Fruit fly (Drosophila melanogaster) whole organism, embryonic: ENCODE measurements around the gene Cp7Fa.
A peak's percentile ranks its signal among the peaks of the same experiment; 100 is the strongest.

Source experiments
- Bteb2 ChIP-seq: fragments of 200-800 bp; sonication (Bioruptor generic); optimal IDR thresholded peaks from 2 replicates; lab custom pipeline; 2016; ENCODE audit warnings: missing biosample characterization, missing genetic modification characterization
- CG10267 ChIP-seq: fragments of 200-800 bp; sonication (Bioruptor generic); optimal IDR thresholded peaks from 2 replicates; lab custom pipeline; 2018; ENCODE audit warnings: missing biosample characterization, mild to moderate bottlenecking, missing genetic modification characterization, moderate library complexity
- CG12659 ChIP-seq: fragments of 200-800 bp; sonication (Bioruptor generic); optimal IDR thresholded peaks from 3 replicates; lab custom pipeline; 2017; ENCODE audit warnings: mild to moderate bottlenecking, missing biosample characterization, missing genetic modification reagents, missing genetic modification characterization
- CG12769 ChIP-seq: fragments of 200-800 bp; sonication (Bioruptor generic); optimal IDR thresholded peaks from 2 replicates; lab custom pipeline; 2019; ENCODE audit warnings: missing biosample characterization, mild to moderate bottlenecking, missing genetic modification characterization, moderate library complexity
- CG13894 ChIP-seq: fragments of 200-800 bp; sonication (Bioruptor generic); optimal IDR thresholded peaks from 3 replicates; lab custom pipeline; 2018; ENCODE audit warnings: missing biosample characterization, mild to moderate bottlenecking, missing genetic modification characterization, moderate library complexity
- CG15269 ChIP-seq: fragments of 200-800 bp; sonication (Bioruptor generic); optimal IDR thresholded peaks from 2 replicates; lab custom pipeline; 2018; ENCODE audit warnings: missing biosample characterization, mild to moderate bottlenecking, missing genetic modification characterization, moderate library complexity
- CG16779 ChIP-seq: fragments of 200-800 bp; sonication (Bioruptor generic); IDR thresholded peaks from 2 replicates; pipeline ENCODE4 v1.3.6; 2022; ENCODE audit warnings: missing biosample characterization, missing genetic modification characterization
- CG18599 ChIP-seq: fragments of 200-800 bp; sonication (Bioruptor generic); optimal IDR thresholded peaks from 3 replicates; lab custom pipeline; 2017; ENCODE audit warnings: missing biosample characterization, missing genetic modification characterization, mild to moderate bottlenecking, moderate library complexity, missing genetic modification reagents
- CG3163 ChIP-seq: fragments of 200-800 bp; sonication (Bioruptor generic); optimal IDR thresholded peaks from 3 replicates; lab custom pipeline; 2016; ENCODE audit warnings: missing biosample characterization, missing genetic modification characterization
- CG3407 ChIP-seq: fragments of 200-800 bp; sonication (Bioruptor generic); optimal IDR thresholded peaks from 2 replicates; lab custom pipeline; 2018; ENCODE audit warnings: missing biosample characterization, mild to moderate bottlenecking, missing genetic modification characterization
- CG3726 ChIP-seq: fragments of 200-800 bp; sonication (Bioruptor generic); IDR thresholded peaks from 3 replicates; pipeline ENCODE4, ENCODE4 v1.3.6; 2022; ENCODE audit warnings: missing biosample characterization, missing genetic modification characterization
- CG6765 ChIP-seq: fragments of 200-800 bp; sonication (Bioruptor generic); optimal IDR thresholded peaks from 3 replicates; lab custom pipeline; 2017; ENCODE audit warnings: missing biosample characterization, mild to moderate bottlenecking, missing genetic modification characterization
- CG7357 ChIP-seq: fragments of 200-800 bp; sonication (Bioruptor generic); IDR thresholded peaks from 3 replicates; pipeline ENCODE4 v1.3.6; 2022; ENCODE audit warnings: missing biosample characterization, missing genetic modification characterization
- CG8089 ChIP-seq: fragments of 200-800 bp; sonication (Bioruptor generic); optimal IDR thresholded peaks from 3 replicates; lab custom pipeline; 2016; ENCODE audit warnings: missing biosample characterization, missing genetic modification characterization
- CTCF ChIP-seq: fragments of 200-800 bp; sonication (Bioruptor generic); optimal IDR thresholded peaks from 2 replicates; lab custom pipeline; 2017; ENCODE audit warnings: missing biosample characterization, mild to moderate bottlenecking, missing genetic modification characterization, moderate library complexity
- CrebB ChIP-seq: fragments of 200-800 bp; sonication (Bioruptor generic); optimal IDR thresholded peaks from 3 replicates; lab custom pipeline; 2018; ENCODE audit warnings: missing biosample characterization, mild to moderate bottlenecking, missing genetic modification characterization
- Dbx ChIP-seq: fragments of 200-800 bp; sonication (Bioruptor generic); IDR thresholded peaks from 3 replicates; pipeline ENCODE4 v1.3.6; 2022; ENCODE audit warnings: missing biosample characterization, missing genetic modification characterization
- Dp ChIP-seq: fragments of 200-800 bp; sonication (Bioruptor generic); optimal IDR thresholded peaks from 2 replicates; lab custom pipeline; 2018; ENCODE audit warnings: missing biosample characterization, mild to moderate bottlenecking, missing genetic modification characterization, moderate library complexity
- Dref ChIP-seq: fragments of 200-800 bp; sonication (Bioruptor generic); IDR thresholded peaks from 2 replicates; pipeline ENCODE4 v1.3.6; 2022; ENCODE audit warnings: missing biosample characterization, missing genetic modification characterization
- E2f2 ChIP-seq: fragments of 200-800 bp; sonication (Bioruptor generic); IDR thresholded peaks from 2 replicates; pipeline ENCODE4 v1.3.6; 2022; ENCODE audit warnings: missing biosample characterization, missing genetic modification characterization
- H15 ChIP-seq: fragments of 200-800 bp; sonication (Bioruptor generic); IDR thresholded peaks from 3 replicates; pipeline ENCODE4 v1.3.6; 2022; ENCODE audit warnings: missing biosample characterization, missing genetic modification characterization
- Myb ChIP-seq: fragments of 200-800 bp; sonication (Bioruptor generic); optimal IDR thresholded peaks from 2 replicates; lab custom pipeline; 2016; ENCODE audit warnings: missing biosample characterization, missing genetic modification characterization
- Sox100B ChIP-seq: fragments of 200-800 bp; sonication (Bioruptor generic); optimal IDR thresholded peaks from 3 replicates; lab custom pipeline; 2018; ENCODE audit warnings: missing biosample characterization, mild to moderate bottlenecking, missing genetic modification characterization
- Tbp ChIP-seq: fragments of >200 bp; optimal IDR thresholded peaks from 2 replicates; lab custom pipeline; 2018; ENCODE audit warnings: missing biosample characterization, missing genetic modification characterization
- ac ChIP-seq: fragments of 200-800 bp; sonication (Bioruptor generic); optimal IDR thresholded peaks from 3 replicates; lab custom pipeline; 2017; ENCODE audit warnings: missing biosample characterization, mild to moderate bottlenecking, missing genetic modification characterization
- az2 ChIP-seq: fragments of 200-800 bp; sonication (Bioruptor generic); optimal IDR thresholded peaks from 3 replicates; lab custom pipeline; 2016; ENCODE audit warnings: missing biosample characterization, missing genetic modification characterization
- dm ChIP-seq: fragments of 200-800 bp; sonication (Bioruptor generic); optimal IDR thresholded peaks from 3 replicates; lab custom pipeline; 2016; ENCODE audit warnings: missing biosample characterization, missing genetic modification characterization
- eve ChIP-seq, 2 experiments: fragments of >200 bp; optimal IDR thresholded peaks; 2 replicates each; lab custom pipeline; 2017; ENCODE audit warnings: missing biosample characterization in 2 of 2, missing genetic modification characterization in 2 of 2
- ftz-f1 ChIP-seq: fragments of 200-800 bp; sonication (Bioruptor generic); optimal IDR thresholded peaks from 2 replicates; lab custom pipeline; 2016; ENCODE audit warnings: missing biosample characterization, missing genetic modification characterization
- hkb ChIP-seq, 2 experiments: fragments of 200-800 bp in 1 of 2; fragments of >200 bp in 1 of 2; sonication (Bioruptor generic) in 1 of 2; IDR thresholded peaks in 1 of 2; optimal IDR thresholded peaks in 1 of 2; 2 replicates each; pipeline versions ENCODE4 v1.3.6 to Lab custom; 2017 to 2022; ENCODE audit warnings: missing biosample characterization in 1 of 2, missing genetic modification characterization in 1 of 2
- jing ChIP-seq: fragments of 200-800 bp; sonication (Bioruptor generic); optimal IDR thresholded peaks from 2 replicates; lab custom pipeline; 2018; ENCODE audit warnings: missing biosample characterization, mild to moderate bottlenecking, missing genetic modification characterization
- pb ChIP-seq: fragments of 200-800 bp; sonication (Bioruptor generic); optimal IDR thresholded peaks from 3 replicates; lab custom pipeline; 2016; ENCODE audit warnings: missing biosample characterization, missing genetic modification characterization
- ro ChIP-seq: fragments of 200-800 bp; sonication (Bioruptor generic); IDR thresholded peaks from 2 replicates; pipeline ENCODE4 v1.3.6; 2022; ENCODE audit warnings: missing biosample characterization, missing genetic modification characterization
- run ChIP-seq: fragments of 200-800 bp; sonication (Bioruptor generic); optimal IDR thresholded peaks from 3 replicates; lab custom pipeline; 2018; ENCODE audit warnings: missing biosample characterization, mild to moderate bottlenecking, missing genetic modification characterization
- scrt ChIP-seq: fragments of 200-800 bp; sonication (Bioruptor generic); optimal IDR thresholded peaks from 2 replicates; lab custom pipeline; 2018; ENCODE audit warnings: missing biosample characterization, mild to moderate bottlenecking, missing genetic modification characterization, moderate library complexity
- shn ChIP-seq: fragments of 200-800 bp; sonication (Bioruptor generic); optimal IDR thresholded peaks from 3 replicates; lab custom pipeline; 2016; ENCODE audit warnings: missing biosample characterization, missing genetic modification characterization
- sima ChIP-seq: fragments of 200-800 bp; sonication (Bioruptor generic); optimal IDR thresholded peaks from 2 replicates; lab custom pipeline; 2016; ENCODE audit warnings: missing biosample characterization, missing genetic modification characterization
- sqz ChIP-seq: fragments of 200-800 bp; sonication (Bioruptor generic); optimal IDR thresholded peaks from 3 replicates; lab custom pipeline; 2018; ENCODE audit warnings: missing biosample characterization, mild to moderate bottlenecking, missing genetic modification characterization
- toy ChIP-seq: fragments of 200-800 bp; sonication (Bioruptor generic); IDR thresholded peaks from 2 replicates; pipeline ENCODE4 v1.3.6; 2022; ENCODE audit warnings: missing biosample characterization, missing genetic modification characterization
- ttk ChIP-seq: fragments of 200-800 bp; sonication (Bioruptor generic); IDR thresholded peaks from 2 replicates; pipeline ENCODE4 v2.1.2; 2022; ENCODE audit warnings: missing biosample characterization, missing genetic modification characterization
- vfl ChIP-seq: fragments of 200-800 bp; sonication (Bioruptor generic); optimal IDR thresholded peaks from 2 replicates; lab custom pipeline; 2016; ENCODE audit warnings: missing biosample characterization, missing genetic modification characterization
- vnd ChIP-seq: fragments of 200-800 bp; sonication (Bioruptor generic); IDR thresholded peaks from 3 replicates; pipeline ENCODE4 v1.3.6; 2022; ENCODE audit warnings: missing biosample characterization, missing genetic modification characterization; ENCODE audit not compliant: partially characterized antibody

The Cp7Fa gene

DNA sequence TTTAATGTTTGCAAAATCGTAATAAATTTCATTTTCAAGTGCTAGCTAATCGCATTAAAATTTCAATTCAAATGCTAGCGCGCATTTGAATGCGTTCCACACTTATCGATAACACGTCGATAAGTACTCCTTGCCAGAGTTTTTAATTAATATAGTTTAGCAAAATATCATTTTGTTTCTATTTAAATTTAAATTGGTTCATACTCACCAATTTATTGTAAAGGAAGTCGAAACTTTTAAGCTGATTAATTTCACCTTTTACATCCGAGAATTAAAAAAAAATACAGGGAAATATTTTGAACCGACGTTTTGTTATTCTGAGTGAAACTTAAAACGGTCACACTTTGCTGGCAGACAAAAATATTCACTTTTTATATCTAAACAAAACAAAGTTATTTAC, 9.5 kb upstream of the Cp7Fa start, which contains the start of gene Es2 (continued):
- peak; percentile 90 for TF ChIP-seq E2f2 (GFP tag; lab: Robert Waterston, UW)
- TF ChIP-seq jing (GFP tag; lab: Kevin White, UChicago) = no peak
- no peak for TF ChIP-seq CG7357
- no peak for TF ChIP-seq Dbx (GFP tag; lab: Robert Waterston, UW)
- no peak for TF ChIP-seq ttk (GFP tag; lab: Robert Waterston, UW)
- TF ChIP-seq az2 (GFP tag; lab: Kevin White, UChicago) = no peak
- no peak for TF ChIP-seq CG3726
- no peak for TF ChIP-seq vfl (GFP tag; lab: Kevin White, UChicago)
- TF ChIP-seq CG15269 (tag; lab: Kevin White, UChicago) = no peak
- peak; percentile 7 for TF ChIP-seq CG10267 (tag; lab: Kevin White, UChicago)
- no peak for TF ChIP-seq CG3163 (GFP tag; lab: Kevin White, UChicago)
- peak; percentile 10 for TF ChIP-seq CG12659
- no peak for TF ChIP-seq shn (GFP tag; lab: Kevin White, UChicago)
- no peak for TF ChIP-seq Sox100B (GFP tag; lab: Kevin White, UChicago)
- no peak for TF ChIP-seq Bteb2 (GFP tag; lab: Kevin White, UChicago)
- TF ChIP-seq toy (GFP tag; lab: Robert Waterston, UW) = no peak
- TF ChIP-seq run (tag; lab: Kevin White, UChicago) = no peak
- TF ChIP-seq Dp (GFP tag; lab: Kevin White, UChicago) = peak; percentile 85
- TF ChIP-seq scrt = no peak
- TF ChIP-seq CG13894 (tag; lab: Kevin White, UChicago) = no peak
- no peak for TF ChIP-seq CTCF (GFP tag; lab: Kevin White, UChicago)
- TF ChIP-seq sima = no peak
- TF ChIP-seq pb (GFP tag; lab: Kevin White, UChicago) = no peak
- TF ChIP-seq ac (GFP tag; lab: Kevin White, UChicago) = no peak
- no peak for TF ChIP-seq CG12769
- no peak for TF ChIP-seq CG8089 (GFP tag; lab: Kevin White, UChicago)
- TF ChIP-seq CG3407 = no peak
- no peak for TF ChIP-seq ro (GFP tag; lab: Robert Waterston, UW)
- TF ChIP-seq eve (GFP tag; optimal IDR thresholded peaks at IDR 0.05; lab: Kevin White, UChicago) = no peak
- no peak for TF ChIP-seq hkb (optimal IDR thresholded peaks at IDR 0.05; lab: Kevin White, UChicago)
- no peak for TF ChIP-seq hkb (GFP tag; IDR thresholded peaks at IDR 0.05; lab: Robert Waterston, UW)
- no peak for TF ChIP-seq CrebB
- no peak for TF ChIP-seq CG18599 (GFP tag; lab: Kevin White, UChicago)
- TF ChIP-seq CG16779 = no peak
- TF ChIP-seq Tbp (GFP tag; lab: Kevin White, UChicago) = no peak
- TF ChIP-seq dm (GFP tag; lab: Kevin White, UChicago) = no peak
- TF ChIP-seq H15 (GFP tag; lab: Robert Waterston, UW) = no peak
- peak; percentile 60 for TF ChIP-seq Dref
- TF ChIP-seq Myb (GFP tag; lab: Kevin White, UChicago) = no peak
- TF ChIP-seq sqz (GFP tag; lab: Kevin White, UChicago) = peak; percentile 39
- TF ChIP-seq vnd (GFP tag; lab: Robert Waterston, UW) = no peak
- TF ChIP-seq ftz-f1 (GFP tag; lab: Kevin White, UChicago) = no peak
- TF ChIP-seq CG6765 (GFP tag; lab: Kevin White, UChicago) = no peak
